Worm (Caenorhabditis elegans): ENCODE measurements around the gene srj-55.
A peak's percentile ranks its signal among the peaks of the same experiment; 100 is the strongest.

Gene srj-55

DNA sequence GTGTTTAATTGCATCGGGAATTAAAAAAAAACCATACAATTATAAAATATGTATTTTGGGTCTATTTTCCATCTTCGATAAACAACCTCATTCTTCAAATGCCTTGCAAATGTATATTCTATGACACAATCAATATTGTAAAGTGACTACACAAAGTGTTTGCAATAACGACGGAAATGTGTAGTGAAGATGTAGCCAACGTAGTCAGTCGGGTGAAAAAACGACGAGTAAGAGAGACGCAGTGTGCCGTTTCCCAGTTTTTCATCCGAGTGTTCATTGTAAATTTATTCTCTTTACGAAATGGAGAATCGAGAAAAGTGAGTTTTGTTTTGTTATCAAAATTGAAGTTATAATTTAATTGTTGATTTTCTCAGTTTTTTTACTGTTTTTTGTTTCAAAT is 34.2 kb upstream of the srj-55 start, which contains the start of gene F37B4.15:
Gene F37B4.15 (plus strand): TSS at position 301 of the 400 bp plus-strand sequence.
- TF ChIP-seq snpc-1.3 (tag; optimal IDR thresholded peaks at IDR 0.05; ENCODE audit: insufficient read depth): no peak
- TF ChIP-seq B0261.1 (tag; optimal IDR thresholded peaks at IDR 0.05): no peak
- TF ChIP-seq lin-26 (GFP tag; IDR thresholded peaks at IDR 0.05): no peak
- TF ChIP-seq Y67H2A.10 (GFP tag; conservative IDR thresholded peaks at IDR 0.05): no peak
- no peak for TF ChIP-seq atf-7 (tag; optimal IDR thresholded peaks at IDR 0.05)
- TF ChIP-seq let-607 (tag; optimal IDR thresholded peaks at IDR 0.05): no peak
- TF ChIP-seq lsy-27 (tag; optimal IDR thresholded peaks at IDR 0.05; ENCODE audit: borderline replicate concordance, insufficient read depth): no peak

DNA sequence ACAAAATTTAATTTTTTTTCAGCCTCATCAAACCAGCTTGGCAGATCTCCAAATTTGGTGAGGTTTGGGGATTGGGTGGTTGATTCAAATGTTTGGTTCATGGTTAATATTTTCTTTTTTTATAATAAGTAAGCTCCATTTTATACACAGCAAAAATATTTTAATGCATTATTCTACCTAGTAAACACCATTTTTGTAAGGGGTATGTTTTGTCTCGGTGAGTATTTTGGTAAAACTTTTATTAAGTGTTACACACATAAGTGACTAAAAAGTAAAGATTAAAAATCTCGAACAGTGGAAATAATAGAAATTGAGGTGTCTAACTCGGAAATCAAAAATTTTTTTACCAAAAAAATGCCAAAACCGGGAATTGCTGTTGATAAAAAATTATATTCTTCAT is 30.9 kb upstream of the srj-55 start, which contains the start of gene srw-4:
Gene srw-4 (minus strand): TSS at position 101 of the 400 bp plus-strand sequence.
- no peak for TF ChIP-seq lag-1 (GFP tag; IDR thresholded peaks at IDR 0.05)
- no peak for TF ChIP-seq snpc-1.1 (tag; optimal IDR thresholded peaks at IDR 0.05; ENCODE audit: insufficient read depth)
- TF ChIP-seq B0035.1 (tag; optimal IDR thresholded peaks at IDR 0.05): no peak
- no peak for TF ChIP-seq lin-26 (GFP tag; IDR thresholded peaks at IDR 0.05)
- TF ChIP-seq snpc-1.3 (tag; optimal IDR thresholded peaks at IDR 0.05; ENCODE audit: insufficient read depth): no peak
- no peak for TF ChIP-seq Y56A3A.18 (GFP tag; IDR thresholded peaks at IDR 0.05)

DNA sequence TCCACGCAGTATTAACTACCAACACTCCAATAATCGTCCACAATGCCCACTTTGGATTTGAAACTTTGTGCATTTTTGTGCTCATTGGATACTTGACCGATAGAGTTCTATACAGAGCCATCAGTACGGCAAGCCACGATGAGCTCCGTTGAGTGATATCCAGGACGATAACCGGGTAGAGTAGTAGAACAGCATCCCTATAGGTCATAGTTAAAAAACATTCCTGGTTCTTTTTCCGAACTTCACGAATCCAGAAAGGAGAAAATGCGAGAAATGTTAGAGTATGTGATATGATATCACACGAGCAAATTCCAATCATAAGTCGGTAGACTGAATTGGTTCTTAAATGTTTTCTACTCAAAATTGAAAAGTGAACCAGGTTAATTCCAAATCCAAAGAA is 30.5 kb upstream of the srj-55 start:
- TF ChIP-seq ztf-3 (GFP tag; optimal IDR thresholded peaks at IDR 0.05) (no peak), snpc-1.3 (tag; optimal IDR thresholded peaks at IDR 0.05; ENCODE audit: insufficient read depth) (no peak)

DNA sequence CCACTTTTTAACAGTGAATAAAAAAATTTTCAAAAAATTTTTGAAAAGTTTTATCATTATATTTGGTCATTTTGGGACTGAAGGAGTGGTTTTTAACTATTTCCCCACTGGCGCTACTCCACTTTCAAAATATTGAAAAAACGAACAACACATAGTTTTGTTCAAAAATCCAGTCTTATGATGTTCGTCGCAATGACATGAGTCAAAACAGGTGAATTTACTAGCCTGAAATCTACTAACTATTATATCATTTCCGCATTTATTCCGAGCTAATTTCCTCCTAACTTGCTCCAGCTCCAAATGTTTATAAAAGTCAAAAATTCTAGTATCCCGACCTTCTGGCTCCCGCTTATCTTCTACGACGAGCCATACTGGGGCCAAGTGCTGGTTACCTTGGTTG is 26.7 kb upstream of the srj-55 start, which contains the start of gene sre-24:
Gene sre-24 (plus strand): TSS at position 301 of the 400 bp plus-strand sequence.
- no peak for TF ChIP-seq mes-4 (tag; optimal IDR thresholded peaks at IDR 0.05)
- no peak for TF ChIP-seq sdz-38 (tag; optimal IDR thresholded peaks at IDR 0.05)
- TF ChIP-seq Y53G8AR.9 (GFP tag; conservative IDR thresholded peaks at IDR 0.05): no peak
- no peak for TF ChIP-seq sptf-2 (GFP tag; optimal IDR thresholded peaks at IDR 0.05)
- no peak for TF ChIP-seq Y53F4B.3 (GFP tag; IDR thresholded peaks at IDR 0.05)
- no peak for TF ChIP-seq F57A8.1 (GFP tag; optimal IDR thresholded peaks at IDR 0.05)
- no peak for TF ChIP-seq mxl-1 (tag; optimal IDR thresholded peaks at IDR 0.05)
- no peak for TF ChIP-seq nhr-120 (GFP tag; IDR thresholded peaks at IDR 0.05)
- TF ChIP-seq F52B5.7 (tag; optimal IDR thresholded peaks at IDR 0.05): no peak
- no peak for TF ChIP-seq let-526 (GFP tag; IDR thresholded peaks at IDR 0.05)
- TF ChIP-seq C17E4.6 (GFP tag; IDR thresholded peaks at IDR 0.05): no peak
- TF ChIP-seq madf-3 (GFP tag; IDR thresholded peaks at IDR 0.05): no peak
- TF ChIP-seq ztf-6 (GFP tag; IDR thresholded peaks at IDR 0.05): no peak
- no peak for TF ChIP-seq efl-1 (GFP tag; optimal IDR thresholded peaks at IDR 0.05)
- TF ChIP-seq bed-2 (GFP tag; IDR thresholded peaks at IDR 0.05): no peak
- no peak for TF ChIP-seq nfya-1 (tag; optimal IDR thresholded peaks at IDR 0.05; ENCODE audit: borderline replicate concordance, insufficient read depth)

DNA sequence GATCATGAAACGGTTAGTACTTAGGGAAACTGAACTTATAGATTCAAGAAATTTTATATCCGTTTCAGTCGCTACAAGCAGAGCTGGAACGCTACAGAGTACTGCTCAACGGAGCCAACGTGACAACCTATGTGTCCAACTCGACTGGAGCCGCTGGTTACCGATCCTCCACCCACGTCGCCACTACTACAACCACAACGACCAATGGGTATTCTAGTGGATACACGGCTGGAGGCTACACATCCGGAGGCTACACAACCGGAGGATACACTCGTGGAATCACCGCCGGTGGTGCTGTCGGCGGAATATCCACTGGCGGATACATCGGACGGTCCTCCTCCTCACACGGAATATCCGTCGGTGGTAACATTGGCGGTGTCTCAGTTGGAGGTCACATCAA is 25.4 kb upstream of the srj-55 start:
- TF ChIP-seq F22D6.2 (tag; optimal IDR thresholded peaks at IDR 0.05) (no peak), madf-3 (GFP tag; IDR thresholded peaks at IDR 0.05) (0 out of 2 replicates have a peak, but pooled peaks have one; percentile 41), hrde-1 (tag; optimal IDR thresholded peaks at IDR 0.05; ENCODE audit: borderline replicate concordance) (no peak), ztf-6 (GFP tag; IDR thresholded peaks at IDR 0.05) (no peak), mxl-1 (tag; optimal IDR thresholded peaks at IDR 0.05) (no peak), akir-1 (GFP tag; optimal IDR thresholded peaks at IDR 0.05) (no peak), F37B4.10 (GFP tag; IDR thresholded peaks at IDR 0.05) (peak; percentile 96; the same call in 1 of the 2 replicates), bed-2 (GFP tag; IDR thresholded peaks at IDR 0.05) (no peak), repo-1 (tag; optimal IDR thresholded peaks at IDR 0.05) (no peak), hlh-26 (GFP tag; conservative IDR thresholded peaks at IDR 0.05) (no peak)
